Fruit fly (Drosophila melanogaster): ENCODE results near the gene ko.

ko gene

DNA sequence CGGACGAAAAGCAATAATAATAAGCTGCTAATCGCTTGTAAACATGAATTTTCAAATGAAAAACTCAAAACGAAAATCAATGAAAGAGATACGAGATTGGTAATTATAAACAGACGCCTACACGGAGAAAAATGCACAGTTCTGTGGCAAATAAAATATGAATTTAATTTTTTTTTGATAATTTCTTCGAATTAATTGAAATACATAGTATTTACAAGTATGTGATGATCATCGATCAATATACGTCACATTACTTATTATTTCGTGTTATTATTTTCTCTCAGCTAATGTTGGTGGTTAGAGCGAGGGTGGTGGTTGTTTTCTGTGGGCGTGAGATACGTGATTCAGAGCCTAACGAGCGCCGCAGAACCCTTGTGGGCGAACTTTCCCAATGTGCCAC, 77.2 kb downstream of the ko start (continued):
- TF ChIP-seq lbe (GFP tag; optimal IDR thresholded peaks at IDR 0.05): no peak
- TF ChIP-seq Awh (GFP tag; IDR thresholded peaks at IDR 0.05): peak; percentile 89
- TF ChIP-seq CG30020 (tag; optimal IDR thresholded peaks at IDR 0.05): no peak
- TF ChIP-seq otp (GFP tag; IDR thresholded peaks at IDR 0.05): no peak; the same call in 2 of the 3 replicates
- TF ChIP-seq Six4 (GFP tag; optimal IDR thresholded peaks at IDR 0.05): peak; percentile 78
- peak; percentile 40; the same call in 1 of the 3 replicates for TF ChIP-seq CG14050 (GFP tag; IDR thresholded peaks at IDR 0.05)
- peak; percentile 27 for TF ChIP-seq odd (GFP tag; optimal IDR thresholded peaks at IDR 0.05)
- peak; percentile 61 for TF ChIP-seq pho (GFP tag; optimal IDR thresholded peaks at IDR 0.05)
- peak; percentile 49 for TF ChIP-seq CG13775 (GFP tag; optimal IDR thresholded peaks at IDR 0.05)
- TF ChIP-seq CG1792 (GFP tag; optimal IDR thresholded peaks at IDR 0.05): peak; percentile 52
- peak; percentile 63 for TF ChIP-seq CG1529 (GFP tag; optimal IDR thresholded peaks at IDR 0.05)
- TF ChIP-seq CG2120 (GFP tag; optimal IDR thresholded peaks at IDR 0.05): peak; percentile 77
- peak; percentile 83 for TF ChIP-seq phol (tag; optimal IDR thresholded peaks at IDR 0.05)
- TF ChIP-seq CG3163 (GFP tag; optimal IDR thresholded peaks at IDR 0.05): peak; percentile 32
- peak; percentile 62 for TF ChIP-seq CG11723 (GFP tag; optimal IDR thresholded peaks at IDR 0.05)
- peak; percentile 74 for TF ChIP-seq az2 (GFP tag; optimal IDR thresholded peaks at IDR 0.05)
- peak; percentile 32; the same call in 1 of the 2 replicates for TF ChIP-seq danr (GFP tag; IDR thresholded peaks at IDR 0.05)
- peak; percentile 37 for TF ChIP-seq CG3847 (GFP tag; IDR thresholded peaks at IDR 0.05)
- TF ChIP-seq slp2 (GFP tag; optimal IDR thresholded peaks at IDR 0.05): peak; percentile 51
- TF ChIP-seq twi (tag; optimal IDR thresholded peaks at IDR 0.05): no peak
- TF ChIP-seq CG10274 (GFP tag; optimal IDR thresholded peaks at IDR 0.05): no peak
- no peak for TF ChIP-seq HLH4C (GFP tag; IDR thresholded peaks at IDR 0.05; ENCODE audit: partially characterized antibody)
- TF ChIP-seq H2.0 (GFP tag; IDR thresholded peaks at IDR 0.05): peak; percentile 67
- TF ChIP-seq CG2712 (tag; optimal IDR thresholded peaks at IDR 0.05): peak; percentile 84
- peak; percentile 71 for TF ChIP-seq ranshi (GFP tag; IDR thresholded peaks at IDR 0.05)
- TF ChIP-seq nmo (GFP tag; optimal IDR thresholded peaks at IDR 0.05): peak; percentile 81
- TF ChIP-seq scrt (GFP tag; optimal IDR thresholded peaks at IDR 0.05): peak; percentile 44
- peak; percentile 62 for TF ChIP-seq CG18764 (GFP tag; optimal IDR thresholded peaks at IDR 0.05)
- peak; percentile 33 for TF ChIP-seq tup (GFP tag; optimal IDR thresholded peaks at IDR 0.05)
- no peak for TF ChIP-seq mld (GFP tag; IDR thresholded peaks at IDR 0.05; ENCODE audit: partially characterized antibody)
- no peak for TF ChIP-seq Lpt (GFP tag; optimal IDR thresholded peaks at IDR 0.05)
- peak; percentile 85 for TF ChIP-seq HLH3B (GFP tag; IDR thresholded peaks at IDR 0.05)
- no peak for TF ChIP-seq unc-4 (GFP tag; IDR thresholded peaks at IDR 0.05; ENCODE audit: partially characterized antibody)
- TF ChIP-seq Poxn (GFP tag; IDR thresholded peaks at IDR 0.05): no peak
- no peak for TF ChIP-seq sc (optimal IDR thresholded peaks at IDR 0.05)
- TF ChIP-seq sc (GFP tag; optimal IDR thresholded peaks at IDR 0.05): peak; percentile 38
- TF ChIP-seq Mes4 (GFP tag; optimal IDR thresholded peaks at IDR 0.05): peak; percentile 47
- TF ChIP-seq salm (tag; optimal IDR thresholded peaks at IDR 0.05): peak; percentile 73
- TF ChIP-seq Dp (GFP tag; optimal IDR thresholded peaks at IDR 0.05): no peak
- peak; percentile 84 for TF ChIP-seq CG11504 (tag; optimal IDR thresholded peaks at IDR 0.05)
- no peak for TF ChIP-seq Adf1 (GFP tag; IDR thresholded peaks at IDR 0.05)
- TF ChIP-seq Atf-2 (GFP tag; optimal IDR thresholded peaks at IDR 0.05): peak; percentile 58
- peak; percentile 67 for TF ChIP-seq CG3407 (GFP tag; optimal IDR thresholded peaks at IDR 0.05)
- TF ChIP-seq CG6689 (GFP tag; IDR thresholded peaks at IDR 0.05): peak; percentile 81
- peak; percentile 82 for TF ChIP-seq stc (GFP tag; IDR thresholded peaks at IDR 0.05)
- peak; percentile 44 for TF ChIP-seq CG33213 (GFP tag; optimal IDR thresholded peaks at IDR 0.05)
- peak; percentile 79 for TF ChIP-seq CG7839 (tag; optimal IDR thresholded peaks at IDR 0.05)
- no peak for TF ChIP-seq CG17612 (GFP tag; IDR thresholded peaks at IDR 0.05)
- TF ChIP-seq CG6254 (GFP tag; optimal IDR thresholded peaks at IDR 0.05): peak; percentile 58
- TF ChIP-seq Tbp (GFP tag; optimal IDR thresholded peaks at IDR 0.05): no peak
- TF ChIP-seq gsb-n (tag; optimal IDR thresholded peaks at IDR 0.05): peak; percentile 80
- peak; percentile 20 for TF ChIP-seq pros (GFP tag; optimal IDR thresholded peaks at IDR 0.05)
